Fruit fly (Drosophila melanogaster) whole organism, wandering third instar larva: ENCODE measurements around the gene feo.

Experiments
- CG32264 ChIP-seq: fragments of 200-800 bp; sonication (Bioruptor generic); optimal IDR thresholded peaks from 2 replicates; lab custom pipeline; 2016; ENCODE audit warnings: missing biosample characterization, missing genetic modification characterization
- N ChIP-seq: fragments of >200 bp; optimal IDR thresholded peaks from 2 replicates; lab custom pipeline; 2018; ENCODE audit warnings: missing biosample characterization, missing external identifiers, missing genetic modification characterization
- OdsH ChIP-seq: fragments of 200-800 bp; sonication (Bioruptor generic); optimal IDR thresholded peaks from 2 replicates; lab custom pipeline; 2016; ENCODE audit warnings: missing biosample characterization, mild to moderate bottlenecking, missing genetic modification characterization
- Sp1 ChIP-seq: fragments of 200-800 bp; sonication (Bioruptor generic); optimal IDR thresholded peaks from 3 replicates; lab custom pipeline; 2019; ENCODE audit warnings: missing biosample characterization, mild to moderate bottlenecking, missing genetic modification characterization, moderate library complexity
- br ChIP-seq: fragments of 200-800 bp; sonication (Bioruptor generic); optimal IDR thresholded peaks from 2 replicates; lab custom pipeline; 2016; ENCODE audit warnings: missing biosample characterization, missing genetic modification characterization
- dsf ChIP-seq: sonication (Bioruptor generic); optimal IDR thresholded peaks from 2 replicates; lab custom pipeline; 2016; ENCODE audit warnings: missing biosample characterization, missing genetic modification characterization, borderline replicate concordance
- fru ChIP-seq: fragments of 200-800 bp; sonication (Bioruptor generic); optimal IDR thresholded peaks from 3 replicates; lab custom pipeline; 2016; ENCODE audit warnings: missing biosample characterization, mild to moderate bottlenecking, missing genetic modification characterization
- h ChIP-seq: fragments of 200-800 bp; sonication (Bioruptor generic); optimal IDR thresholded peaks from 3 replicates; lab custom pipeline; 2016; ENCODE audit warnings: missing biosample characterization, mild to moderate bottlenecking, missing genetic modification characterization
- psq ChIP-seq: fragments of 200-800 bp; sonication (Bioruptor generic); optimal IDR thresholded peaks from 3 replicates; lab custom pipeline; 2017; ENCODE audit warnings: missing biosample characterization, mild to moderate bottlenecking, missing genetic modification characterization, moderate library complexity
- sage ChIP-seq: fragments of 200-800 bp; sonication (Bioruptor generic); optimal IDR thresholded peaks from 2 replicates; lab custom pipeline; 2016; ENCODE audit warnings: missing biosample characterization, mild to moderate bottlenecking, missing genetic modification characterization
- sv ChIP-seq: fragments of 200-800 bp; sonication (Bioruptor generic); optimal IDR thresholded peaks from 3 replicates; lab custom pipeline; 2016; ENCODE audit warnings: missing biosample characterization, missing genetic modification characterization

DNA sequence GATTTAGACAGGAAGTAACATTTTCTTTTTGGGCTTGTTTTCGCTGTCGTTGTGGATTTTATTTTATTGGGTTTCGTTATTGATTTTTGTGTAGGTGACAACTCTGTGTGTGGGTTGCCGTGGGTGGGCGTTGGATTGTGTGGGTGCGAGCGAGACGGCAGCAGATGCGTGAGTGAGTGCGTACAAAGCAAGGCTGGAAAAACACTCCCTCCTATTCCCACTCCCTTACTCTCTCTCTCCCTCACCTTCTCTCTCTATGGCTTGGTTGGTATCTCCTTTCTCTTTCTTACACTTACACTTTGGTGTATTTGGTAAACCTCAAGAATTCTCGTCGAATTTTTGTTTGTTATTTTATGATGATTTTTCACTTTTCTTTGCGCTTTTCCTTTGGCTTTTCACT, 32.6 kb downstream of the feo start:
- TF ChIP-seq sage (no peak), OdsH (GFP tag; lab: Kevin White, UChicago) (no peak), fru (GFP tag; lab: Kevin White, UChicago) (no peak), CG32264 (no peak), N (GFP tag; lab: Kevin White, UChicago) (no peak), sv (GFP tag; lab: Kevin White, UChicago) (no peak), psq (GFP tag; lab: Kevin White, UChicago) (no peak), h (GFP tag; lab: Kevin White, UChicago) (no peak), Sp1 (no peak), br (GFP tag; lab: Kevin White, UChicago) (no peak), dsf (no peak)
